Worm (Caenorhabditis elegans) whole organism, mixed stage, embryonic: ENCODE data around the gene C02F5.12.

Experiments used
- bed-3 ChIP-seq: fragments of 200-800 bp; sonication (Bioruptor generic); optimal IDR thresholded peaks from 3 replicates; lab custom pipeline; 2018; ENCODE audit warnings: mild to moderate bottlenecking, missing genetic modification characterization, moderate library complexity, missing compliant biosample characterization
- ceh-43 ChIP-seq: fragments of 200-800 bp; sonication (Bioruptor generic); optimal IDR thresholded peaks from 2 replicates; lab custom pipeline; 2018; ENCODE audit warnings: mild to moderate bottlenecking, missing genetic modification characterization, moderate library complexity, missing compliant biosample characterization
- mep-1 ChIP-seq: fragments of 150-350 bp; optimal IDR thresholded peaks from 2 replicates; lab custom pipeline; 2017; ENCODE audit warnings: missing biosample characterization, missing genetic modification reagents, missing genetic modification characterization, inconsistent platforms
- nhr-12 ChIP-seq: fragments of 150-350 bp; optimal IDR thresholded peaks from 2 replicates; lab custom pipeline; 2014; ENCODE audit warnings: missing biosample characterization, missing genetic modification characterization
- snpc-4 ChIP-seq: fragments of 150-350 bp; optimal IDR thresholded peaks from 2 replicates; lab custom pipeline; 2014; ENCODE audit warnings: missing biosample characterization, missing genetic modification characterization
- unc-62 ChIP-seq: fragments of 150-350 bp; optimal IDR thresholded peaks from 2 replicates; lab custom pipeline; 2014; ENCODE audit warnings: missing biosample characterization, missing genetic modification reagents, missing genetic modification characterization

ce11 chrIII:8250007-8250683 is 7.3 kb upstream of the C02F5.12 start, which contains the start of gene knl-1:
- no peak for TF ChIP-seq unc-62 (GFP tag; lab: Kevin White, UChicago)
- no peak for TF ChIP-seq nhr-12 (tag; lab: Kevin White, UChicago)
- TF ChIP-seq snpc-4 (tag; lab: Kevin White, UChicago) = no peak
- TF ChIP-seq mep-1 (tag; lab: Kevin White, UChicago) = peak; percentile 68
- TF ChIP-seq bed-3 (GFP tag; lab: Kevin White, UChicago) = peak; percentile 19
- no peak for TF ChIP-seq ceh-43 (GFP tag; lab: Kevin White, UChicago)
